Fruit fly (Drosophila melanogaster): ENCODE measurements around the gene Rim.

Rim gene

DNA sequence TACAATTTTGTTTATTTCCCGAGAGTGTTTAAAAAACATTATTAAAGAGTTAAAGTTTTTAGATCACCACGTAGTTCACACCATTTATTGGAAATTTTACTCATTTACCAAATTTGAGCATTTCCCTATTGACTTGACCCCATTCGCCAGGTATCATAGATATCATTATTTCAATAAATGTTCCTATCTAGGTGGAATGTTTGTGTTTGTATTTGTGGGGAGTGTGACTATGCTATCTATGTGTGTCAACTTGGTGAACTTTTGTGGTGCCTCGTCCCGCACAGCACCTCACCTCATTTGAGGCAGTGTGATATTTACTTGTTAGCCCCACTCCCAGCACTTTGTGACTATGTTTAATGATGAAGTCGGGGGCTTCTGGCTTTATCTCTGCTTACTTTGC lies 87.7 kb downstream of the Rim start (continued):
- peak; percentile 33 for TF ChIP-seq CG12769 (tag; optimal IDR thresholded peaks at IDR 0.05)
- no peak for TF ChIP-seq CG10321 (GFP tag; IDR thresholded peaks at IDR 0.05)
- TF ChIP-seq jumu (GFP tag; optimal IDR thresholded peaks at IDR 0.05), result no peak
- TF ChIP-seq dmrt99B (tag; optimal IDR thresholded peaks at IDR 0.05), result peak; percentile 35
- TF ChIP-seq CG9727 (GFP tag; optimal IDR thresholded peaks at IDR 0.05), result peak; percentile 16
- TF ChIP-seq Hr78 (GFP tag; optimal IDR thresholded peaks at IDR 0.05), result peak in 1 of 2 experiments; percentile 53
- peak; percentile 49 for TF ChIP-seq Fer1 (GFP tag; optimal IDR thresholded peaks at IDR 0.05)
- TF ChIP-seq grn (GFP tag; optimal IDR thresholded peaks at IDR 0.05), result no peak
- TF ChIP-seq CG6254 (GFP tag; optimal IDR thresholded peaks at IDR 0.05), result peak; percentile 5
- no peak for TF ChIP-seq ato (GFP tag; IDR thresholded peaks at IDR 0.05; ENCODE audit: partially characterized antibody)
- peak; percentile 79 for TF ChIP-seq sd (tag; optimal IDR thresholded peaks at IDR 0.05)
- TF ChIP-seq Rfx (GFP tag; IDR thresholded peaks at IDR 0.05), result no peak
- peak; percentile 23 for TF ChIP-seq CG17385 (GFP tag; optimal IDR thresholded peaks at IDR 0.05)
- TF ChIP-seq Optix (GFP tag; IDR thresholded peaks at IDR 0.05), result no peak
- TF ChIP-seq CG4730 (GFP tag; IDR thresholded peaks at IDR 0.05), result no peak
- TF ChIP-seq CG31365 (tag; optimal IDR thresholded peaks at IDR 0.05), result peak; percentile 28
- TF ChIP-seq CG34376 (GFP tag; optimal IDR thresholded peaks at IDR 0.05), result no peak
- TF ChIP-seq CG7357 (GFP tag; IDR thresholded peaks at IDR 0.05), result no peak
- no peak for TF ChIP-seq dimm (GFP tag; IDR thresholded peaks at IDR 0.05)
- TF ChIP-seq HLH3B (GFP tag; IDR thresholded peaks at IDR 0.05), result no peak
- TF ChIP-seq twi (tag; optimal IDR thresholded peaks at IDR 0.05), result peak; percentile 7
- TF ChIP-seq ash1 (GFP tag; optimal IDR thresholded peaks at IDR 0.05), result no peak
- TF ChIP-seq CG10654 (GFP tag; optimal IDR thresholded peaks at IDR 0.05), result no peak
- no peak for TF ChIP-seq CG18476 (GFP tag; optimal IDR thresholded peaks at IDR 0.05)
- TF ChIP-seq CG2889 (GFP tag; IDR thresholded peaks at IDR 0.05), result no peak
- TF ChIP-seq Sox100B (GFP tag; optimal IDR thresholded peaks at IDR 0.05), result peak; percentile 6
- no peak for TF ChIP-seq CG6272 (GFP tag; IDR thresholded peaks at IDR 0.05)
- TF ChIP-seq org-1 (GFP tag; optimal IDR thresholded peaks at IDR 0.05), result peak; percentile 36
- peak; percentile 18 for TF ChIP-seq CG13424 (tag; optimal IDR thresholded peaks at IDR 0.05)
- peak; percentile 62 for TF ChIP-seq Asciz (GFP tag; optimal IDR thresholded peaks at IDR 0.05)
- TF ChIP-seq sim (GFP tag; IDR thresholded peaks at IDR 0.05), result 0 out of 2 replicates have a peak, but pooled peaks have one; percentile 29
- peak; percentile 30 for TF ChIP-seq Hey (tag; optimal IDR thresholded peaks at IDR 0.05)
- TF ChIP-seq CG5180 (GFP tag; optimal IDR thresholded peaks at IDR 0.05), result peak; percentile 47
- no peak for TF ChIP-seq CG7786 (GFP tag; optimal IDR thresholded peaks at IDR 0.05)
- peak; percentile 1 for TF ChIP-seq CG7839 (tag; optimal IDR thresholded peaks at IDR 0.05)
- TF ChIP-seq CG32532 (GFP tag; IDR thresholded peaks at IDR 0.05), result no peak
- peak; percentile 73 for TF ChIP-seq CG8281 (tag; optimal IDR thresholded peaks at IDR 0.05)
- TF ChIP-seq Sry-δ (GFP tag; optimal IDR thresholded peaks at IDR 0.05), result no peak
- peak; percentile 72; the same call in 2 of the 3 replicates for TF ChIP-seq ci (GFP tag; IDR thresholded peaks at IDR 0.05)
- TF ChIP-seq CG12299 (tag; optimal IDR thresholded peaks at IDR 0.05), result peak; percentile 13
- no peak for TF ChIP-seq dpn (GFP tag; optimal IDR thresholded peaks at IDR 0.05)
- no peak for TF ChIP-seq Adf1 (GFP tag; IDR thresholded peaks at IDR 0.05)
- peak; percentile 37 for TF ChIP-seq CG14710 (tag; optimal IDR thresholded peaks at IDR 0.05)
- peak; percentile 34 for TF ChIP-seq mirr (GFP tag; optimal IDR thresholded peaks at IDR 0.05)
- no peak for TF ChIP-seq fu2 (GFP tag; optimal IDR thresholded peaks at IDR 0.05)
- no peak for TF ChIP-seq CG14965 (GFP tag; optimal IDR thresholded peaks at IDR 0.05; ENCODE audit: borderline replicate concordance)
- TF ChIP-seq CG33557 (GFP tag; optimal IDR thresholded peaks at IDR 0.05), result peak; percentile 62
- peak; percentile 60 for TF ChIP-seq odd (GFP tag; optimal IDR thresholded peaks at IDR 0.05)
- TF ChIP-seq CG4328 (GFP tag; optimal IDR thresholded peaks at IDR 0.05), result peak; percentile 28
- peak; percentile 11; the same call in 1 of the 2 replicates for TF ChIP-seq slbo (GFP tag; IDR thresholded peaks at IDR 0.05)
- TF ChIP-seq sqz (GFP tag; optimal IDR thresholded peaks at IDR 0.05), result peak; percentile 41
